Worm (Caenorhabditis elegans): ENCODE data around the gene pink-1.

pink-1 gene

DNA sequence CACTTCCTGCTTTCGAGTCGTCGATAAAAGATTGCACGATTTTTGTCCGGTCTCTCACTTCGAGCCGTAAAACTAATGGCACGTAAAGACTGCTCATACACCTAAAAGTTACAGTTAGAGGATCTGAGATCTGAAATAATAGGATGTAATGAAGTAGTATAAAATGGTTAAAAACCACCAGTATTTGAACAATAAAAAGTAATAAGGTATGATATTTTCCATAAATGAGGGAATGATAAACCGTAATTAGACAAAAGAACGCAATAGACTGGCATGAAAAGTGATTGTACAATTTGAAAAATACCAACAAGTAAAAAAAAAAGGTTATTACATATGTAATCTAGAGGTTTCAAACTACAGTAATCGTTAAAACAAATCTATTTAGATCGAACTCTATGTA is 2.4 kb downstream of the pink-1 start, which contains the start of gene brap-2:
brap-2 (minus strand) TSS at position 101 of the 400 bp plus-strand sequence.
- TF ChIP-seq aha-1 (tag) = peak; percentile 11
- no peak for TF ChIP-seq T26A8.4 (GFP tag; IDR thresholded peaks at IDR 0.05)

DNA sequence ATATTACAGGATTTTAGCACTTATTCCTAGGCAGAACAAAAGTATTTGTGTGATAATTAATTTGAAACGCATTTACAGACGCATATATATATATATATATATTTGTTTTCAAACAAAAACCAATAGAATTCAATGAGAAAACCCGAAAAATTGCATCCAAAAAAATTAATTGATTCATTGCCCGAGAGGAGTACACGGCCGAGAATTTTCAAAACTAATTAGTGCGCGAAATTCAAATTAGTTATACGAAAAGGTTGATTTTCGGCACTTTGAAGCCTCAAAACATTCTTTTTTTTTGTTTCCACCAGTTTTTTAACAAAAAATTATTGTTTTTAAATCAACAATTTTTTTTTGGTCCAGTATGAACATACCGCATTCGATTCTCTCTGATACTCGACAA is 4.0 kb downstream of the pink-1 start:
- peak; percentile 55 for TF ChIP-seq dpl-1 (GFP tag; optimal IDR thresholded peaks at IDR 0.05)
- TF ChIP-seq Y75B8A.6 (GFP tag; IDR thresholded peaks at IDR 0.05) = no peak
- TF ChIP-seq F37D6.2 (tag; optimal IDR thresholded peaks at IDR 0.05) = no peak

DNA sequence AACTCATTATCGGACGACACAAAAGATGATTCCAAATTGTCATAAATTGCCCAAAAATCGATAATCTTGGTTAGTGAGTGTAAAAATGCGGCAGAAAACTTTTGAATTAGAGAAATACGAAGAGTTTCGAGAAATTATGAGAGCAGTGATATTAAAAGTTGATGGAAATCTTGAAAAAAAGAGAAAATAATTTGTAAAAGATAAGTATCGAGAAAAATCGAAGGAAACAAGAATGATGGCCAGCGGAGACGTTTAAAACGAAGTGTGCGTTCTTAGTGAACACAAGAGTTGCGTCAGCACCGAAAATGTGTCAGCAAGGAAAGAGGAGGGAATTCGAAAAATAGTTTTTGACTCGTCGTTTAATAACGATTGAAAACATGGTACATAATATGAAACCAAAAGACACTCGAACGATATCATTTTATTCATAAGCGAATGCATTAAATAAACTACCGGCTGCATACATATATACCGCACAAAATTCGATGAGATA is 5.6 kb downstream of the pink-1 start, which contains the start of gene ndx-6:
ndx-6 (minus strand) TSS at position 51 of the 493 bp plus-strand sequence.
- TF ChIP-seq ceh-20 (GFP tag; IDR thresholded peaks at IDR 0.05) = peak; percentile 58; the same call in 1 of the 2 replicates
- TF ChIP-seq lin-38 (GFP tag; IDR thresholded peaks at IDR 0.05) = peak; percentile 86
- peak; percentile 60; the same call in 1 of the 2 replicates for TF ChIP-seq zfp-3 (GFP tag; conservative IDR thresholded peaks at IDR 0.05)
- no peak for TF ChIP-seq php-3 (GFP tag; IDR thresholded peaks at IDR 0.05)
- peak; percentile 61 for TF ChIP-seq nhr-6 (tag; optimal IDR thresholded peaks at IDR 0.05)
- TF ChIP-seq hmg-1.1 (GFP tag; IDR thresholded peaks at IDR 0.05) = peak; percentile 71
- peak; percentile 85 for TF ChIP-seq dve-1 (tag; optimal IDR thresholded peaks at IDR 0.05; ENCODE audit: insufficient read depth)
- TF ChIP-seq Y105C5A.15 (GFP tag; IDR thresholded peaks at IDR 0.05) = no peak
- peak; percentile 55 for TF ChIP-seq ama-1 (optimal IDR thresholded peaks at IDR 0.05)
- no peak for TF ChIP-seq nhr-111 (GFP tag; optimal IDR thresholded peaks at IDR 0.05)
- peak; percentile 18 for TF ChIP-seq spr-3 (GFP tag; optimal IDR thresholded peaks at IDR 0.05)
- TF ChIP-seq ceh-44 (GFP tag; IDR thresholded peaks at IDR 0.05) = no peak
- peak; percentile 74 for TF ChIP-seq nhr-102 (tag; optimal IDR thresholded peaks at IDR 0.05)
- TF ChIP-seq nhr-42 (GFP tag; IDR thresholded peaks at IDR 0.05) = 0 out of 2 replicates have a peak, but pooled peaks have one; percentile 64
- peak; percentile 88 for TF ChIP-seq nhr-77 (tag; optimal IDR thresholded peaks at IDR 0.05)
- peak; percentile 31 for TF ChIP-seq F37D6.2 (tag; optimal IDR thresholded peaks at IDR 0.05)
- peak in 1 of 2 experiments; percentile 89 for TF ChIP-seq unc-62 (GFP tag; optimal IDR thresholded peaks at IDR 0.05 in 1 of 2)
- TF ChIP-seq unc-62 (tag; optimal IDR thresholded peaks at IDR 0.05) = no peak
- peak; percentile 67 for TF ChIP-seq nhr-48 (tag; optimal IDR thresholded peaks at IDR 0.05)
- peak; percentile 51 for TF ChIP-seq duxl-1 (tag; optimal IDR thresholded peaks at IDR 0.05; ENCODE audit: poor library complexity)
- TF ChIP-seq daf-12 (tag; optimal IDR thresholded peaks at IDR 0.05) = no peak
- TF ChIP-seq mxl-3 (GFP tag; optimal IDR thresholded peaks at IDR 0.05) = peak; percentile 57
- peak; percentile 61 for TF ChIP-seq dmd-6 (GFP tag; IDR thresholded peaks at IDR 0.05)
- TF ChIP-seq daf-19 (GFP tag; conservative IDR thresholded peaks at IDR 0.05) = peak; percentile 53; the same call in 1 of the 2 replicates
- peak; percentile 72 for TF ChIP-seq hlh-11 (tag; optimal IDR thresholded peaks at IDR 0.05)
- TF ChIP-seq nhr-10 (tag; optimal IDR thresholded peaks at IDR 0.05) = no peak
- peak; percentile 76 for TF ChIP-seq nhr-25 (tag; optimal IDR thresholded peaks at IDR 0.05; ENCODE audit: borderline replicate concordance, insufficient read depth)
- peak; percentile 62; the same call in 1 of the 2 replicates for TF ChIP-seq arid-1 (GFP tag; conservative IDR thresholded peaks at IDR 0.05)
- peak; percentile 64 for TF ChIP-seq lin-13 (GFP tag; optimal IDR thresholded peaks at IDR 0.05)
- peak; percentile 71 for TF ChIP-seq nhr-11 (tag; optimal IDR thresholded peaks at IDR 0.05)
- TF ChIP-seq aha-1 (tag) = peak; percentile 42
- no peak for TF ChIP-seq saeg-2 (GFP tag; IDR thresholded peaks at IDR 0.05)
- TF ChIP-seq F44E2.7 (GFP tag; IDR thresholded peaks at IDR 0.05) = no peak
- TF ChIP-seq T20F7.1 (GFP tag; optimal IDR thresholded peaks at IDR 0.05) = peak; percentile 83
- 0 out of 2 replicates have a peak, but pooled peaks have one; percentile 32 for TF ChIP-seq lin-29 (GFP tag; IDR thresholded peaks at IDR 0.05)
- TF ChIP-seq egl-43 (GFP tag; IDR thresholded peaks at IDR 0.05) = peak; percentile 24; the same call in 1 of the 2 replicates
- TF ChIP-seq mep-1 (tag; optimal IDR thresholded peaks at IDR 0.05) = peak; percentile 86
- peak; percentile 99 for TF ChIP-seq dpl-1 (GFP tag; optimal IDR thresholded peaks at IDR 0.05)
- TF ChIP-seq mdl-1 (tag; optimal IDR thresholded peaks at IDR 0.05) = peak in 1 of 2 experiments; percentile 27
- TF ChIP-seq tag-97 (GFP tag; IDR thresholded peaks at IDR 0.05) = no peak
- no peak for TF ChIP-seq daf-8 (GFP tag; IDR thresholded peaks at IDR 0.05)
- peak; percentile 75 for TF ChIP-seq rbr-2 (tag; optimal IDR thresholded peaks at IDR 0.05)
- TF ChIP-seq ZK546.5 (tag; optimal IDR thresholded peaks at IDR 0.05) = no peak
- peak; percentile 43 for TF ChIP-seq ztf-7 (tag; optimal IDR thresholded peaks at IDR 0.05)

Measured in whole organism, L4 larva.